Fruit fly (Drosophila melanogaster) whole organism, embryonic: ENCODE measurements around the gene Cyp4g15.

ENCODE experiments used
- C15 ChIP-seq: fragments of 200-800 bp; sonication (Bioruptor generic); IDR thresholded peaks from 3 replicates; pipeline ENCODE4 v1.3.6; 2022; ENCODE audit warnings: missing biosample characterization, missing genetic modification characterization
- CG10321 ChIP-seq: fragments of 200-800 bp; sonication (Bioruptor generic); IDR thresholded peaks from 2 replicates; pipeline ENCODE4 v1.3.6; 2022; ENCODE audit warnings: missing biosample characterization, missing genetic modification characterization
- CG10565 ChIP-seq: fragments of 200-800 bp; sonication (Bioruptor generic); optimal IDR thresholded peaks from 3 replicates; lab custom pipeline; 2016; ENCODE audit warnings: missing biosample characterization, mild to moderate bottlenecking, missing genetic modification characterization
- CG11695 ChIP-seq: fragments of 200-800 bp; sonication (Bioruptor generic); IDR thresholded peaks from 3 replicates; pipeline ENCODE4 v1.3.6; 2022; ENCODE audit warnings: missing biosample characterization, missing genetic modification characterization
- CG13123 ChIP-seq: fragments of 200-800 bp; sonication (Bioruptor generic); optimal IDR thresholded peaks from 2 replicates; lab custom pipeline; 2016; ENCODE audit warnings: missing biosample characterization, missing genetic modification characterization
- CG15479 ChIP-seq: fragments of 200-800 bp; sonication (Bioruptor generic); optimal IDR thresholded peaks from 3 replicates; lab custom pipeline; 2019; ENCODE audit warnings: missing biosample characterization, mild to moderate bottlenecking, missing genetic modification characterization, moderate library complexity
- CG16813 ChIP-seq: fragments of 200-800 bp; sonication (Bioruptor generic); IDR thresholded peaks from 3 replicates; pipeline ENCODE4 v1.3.6; 2022; ENCODE audit warnings: missing biosample characterization, missing genetic modification characterization; ENCODE audit not compliant: partially characterized antibody
- CG17829 ChIP-seq: fragments of 200-800 bp; optimal IDR thresholded peaks from 2 replicates; lab custom pipeline; 2019; ENCODE audit warnings: missing biosample characterization, mild to moderate bottlenecking, missing genetic modification characterization, moderate library complexity
- CG1792 ChIP-seq: fragments of 200-800 bp; sonication (Bioruptor generic); optimal IDR thresholded peaks from 2 replicates; lab custom pipeline; 2016; ENCODE audit warnings: missing biosample characterization, missing genetic modification characterization
- CG3847 ChIP-seq: fragments of 200-800 bp; sonication (Bioruptor generic); IDR thresholded peaks from 2 replicates; pipeline ENCODE4 v1.3.6; 2022; ENCODE audit warnings: missing biosample characterization, missing genetic modification characterization
- CG5953 ChIP-seq: fragments of 200-800 bp; sonication (Bioruptor generic); IDR thresholded peaks from 2 replicates; pipeline ENCODE4 v1.3.6; 2022; ENCODE audit warnings: missing biosample characterization, missing genetic modification characterization
- CG6254 ChIP-seq: fragments of 200-800 bp; sonication (Bioruptor generic); optimal IDR thresholded peaks from 3 replicates; lab custom pipeline; 2017; ENCODE audit warnings: mild to moderate bottlenecking, missing biosample characterization, missing genetic modification reagents, missing genetic modification characterization
- CG6683 ChIP-seq: fragments of 200-800 bp; sonication (Bioruptor generic); optimal IDR thresholded peaks from 2 replicates; lab custom pipeline; 2017; ENCODE audit warnings: missing biosample characterization, mild to moderate bottlenecking, missing genetic modification characterization, missing genetic modification reagents
- CG7271 ChIP-seq: fragments of 200-800 bp; sonication (Bioruptor generic); optimal IDR thresholded peaks from 2 replicates; lab custom pipeline; 2018; ENCODE audit warnings: missing biosample characterization, mild to moderate bottlenecking, missing genetic modification characterization, moderate library complexity
- CG7745 ChIP-seq: fragments of 200-800 bp; sonication (Bioruptor generic); optimal IDR thresholded peaks from 2 replicates; lab custom pipeline; 2018; ENCODE audit warnings: missing biosample characterization, mild to moderate bottlenecking, missing genetic modification characterization, moderate library complexity
- CG9727 ChIP-seq: fragments of 200-800 bp; sonication (Bioruptor generic); optimal IDR thresholded peaks from 3 replicates; lab custom pipeline; 2017; ENCODE audit warnings: missing biosample characterization, mild to moderate bottlenecking, missing genetic modification characterization
- CG9876 ChIP-seq: fragments of 200-800 bp; sonication (Bioruptor generic); optimal IDR thresholded peaks from 2 replicates; lab custom pipeline; 2016; ENCODE audit warnings: missing biosample characterization, missing genetic modification characterization
- D19B ChIP-seq: fragments of 200-800 bp; sonication (Bioruptor generic); optimal IDR thresholded peaks from 2 replicates; lab custom pipeline; 2017; ENCODE audit warnings: missing biosample characterization, mild to moderate bottlenecking, missing genetic modification characterization
- Deaf1 ChIP-seq: fragments of 200-800 bp; optimal IDR thresholded peaks from 3 replicates; lab custom pipeline; 2019; ENCODE audit warnings: missing biosample characterization, mild to moderate bottlenecking, missing genetic modification characterization, moderate library complexity
- ERR ChIP-seq: fragments of 200-800 bp; sonication (Bioruptor generic); optimal IDR thresholded peaks from 2 replicates; lab custom pipeline; 2016; ENCODE audit warnings: missing biosample characterization, missing genetic modification characterization
- Ets97D ChIP-seq: fragments of 200-800 bp; sonication (Bioruptor generic); optimal IDR thresholded peaks from 3 replicates; lab custom pipeline; 2016; ENCODE audit warnings: missing biosample characterization, missing genetic modification characterization
- HLHmδ ChIP-seq: fragments of 200-800 bp; sonication (Bioruptor generic); optimal IDR thresholded peaks from 2 replicates; lab custom pipeline; 2018; ENCODE audit warnings: missing biosample characterization, mild to moderate bottlenecking, missing genetic modification characterization, moderate library complexity
- Hmx ChIP-seq: fragments of 200-800 bp; sonication (Bioruptor generic); optimal IDR thresholded peaks from 2 replicates; lab custom pipeline; 2016; ENCODE audit warnings: missing biosample characterization, missing genetic modification characterization
- Hr39 ChIP-seq: fragments of >200 bp; optimal IDR thresholded peaks from 2 replicates; lab custom pipeline; 2017
- Myb ChIP-seq: fragments of 200-800 bp; sonication (Bioruptor generic); optimal IDR thresholded peaks from 2 replicates; lab custom pipeline; 2016; ENCODE audit warnings: missing biosample characterization, missing genetic modification characterization
- NK7.1 ChIP-seq: fragments of 200-800 bp; sonication (Bioruptor generic); optimal IDR thresholded peaks from 3 replicates; lab custom pipeline; 2016; ENCODE audit warnings: missing biosample characterization, missing genetic modification characterization
- Nf-YB ChIP-seq: fragments of 200-800 bp; sonication (Bioruptor generic); optimal IDR thresholded peaks from 3 replicates; lab custom pipeline; 2019; ENCODE audit warnings: missing biosample characterization, mild to moderate bottlenecking, missing genetic modification characterization, moderate library complexity
- Nf-YC ChIP-seq: fragments of 200-800 bp; optimal IDR thresholded peaks from 3 replicates; lab custom pipeline; 2019; ENCODE audit warnings: missing biosample characterization, mild to moderate bottlenecking, missing genetic modification characterization, moderate library complexity
- NfI ChIP-seq: fragments of 200-800 bp; sonication (Bioruptor generic); optimal IDR thresholded peaks from 3 replicates; lab custom pipeline; 2018; ENCODE audit warnings: missing biosample characterization, mild to moderate bottlenecking, missing genetic modification characterization, moderate library complexity
- PHDP ChIP-seq: fragments of 200-800 bp; sonication (Bioruptor generic); optimal IDR thresholded peaks from 3 replicates; lab custom pipeline; 2018; ENCODE audit warnings: missing biosample characterization, mild to moderate bottlenecking, missing genetic modification characterization, moderate library complexity
- al ChIP-seq: fragments of 200-800 bp; sonication (Bioruptor generic); IDR thresholded peaks from 2 replicates; pipeline ENCODE4 v1.3.6; 2022; ENCODE audit warnings: missing biosample characterization, missing genetic modification characterization
- crp ChIP-seq, 2 experiments: fragments of 200-800 bp; sonication (Bioruptor generic); optimal IDR thresholded peaks; 2 replicates in 1 of 2; 3 replicates in 1 of 2; lab custom pipeline; 2017; ENCODE audit warnings: missing biosample characterization in 2 of 2, missing genetic modification characterization in 2 of 2, mild to moderate bottlenecking in 1 of 2, moderate library complexity in 1 of 2
- dati ChIP-seq: fragments of 200-800 bp; sonication (Bioruptor generic); IDR thresholded peaks from 2 replicates; pipeline ENCODE4 v1.3.6; 2022; ENCODE audit warnings: missing biosample characterization, missing genetic modification characterization
- dmrt11E ChIP-seq: fragments of 200-800 bp; sonication (Bioruptor generic); optimal IDR thresholded peaks from 3 replicates; lab custom pipeline; 2018; ENCODE audit warnings: missing biosample characterization, mild to moderate bottlenecking, missing genetic modification characterization, moderate library complexity
- dpn ChIP-seq, 2 experiments: fragments of 200-800 bp; sonication (Bioruptor generic); optimal IDR thresholded peaks; 3 replicates each; lab custom pipeline; 2016; ENCODE audit warnings: missing biosample characterization in 2 of 2, missing genetic modification characterization in 2 of 2
- hbn ChIP-seq: fragments of 200-800 bp; sonication (Bioruptor generic); IDR thresholded peaks from 2 replicates; pipeline ENCODE4 v1.3.6; 2022; ENCODE audit warnings: missing biosample characterization, missing genetic modification characterization; ENCODE audit not compliant: partially characterized antibody
- lilli ChIP-seq: fragments of 200-800 bp; sonication (Bioruptor generic); optimal IDR thresholded peaks from 3 replicates; lab custom pipeline; 2016; ENCODE audit warnings: missing biosample characterization, missing genetic modification characterization
- maf-S ChIP-seq: fragments of 200-800 bp; sonication (Bioruptor generic); optimal IDR thresholded peaks from 2 replicates; lab custom pipeline; 2016; ENCODE audit warnings: missing biosample characterization, missing genetic modification characterization
- nerfin-1 ChIP-seq: fragments of 200-800 bp; sonication (Bioruptor generic); optimal IDR thresholded peaks from 3 replicates; lab custom pipeline; 2019; ENCODE audit warnings: missing biosample characterization, mild to moderate bottlenecking, missing genetic modification characterization, moderate library complexity
- nom ChIP-seq: fragments of 200-800 bp; sonication (Bioruptor generic); optimal IDR thresholded peaks from 2 replicates; lab custom pipeline; 2017; ENCODE audit warnings: missing biosample characterization, missing genetic modification characterization, mild to moderate bottlenecking, moderate library complexity, missing genetic modification reagents
- odd ChIP-seq: fragments of 200-800 bp; sonication (Bioruptor generic); optimal IDR thresholded peaks from 2 replicates; lab custom pipeline; 2017; ENCODE audit warnings: missing biosample characterization, mild to moderate bottlenecking, missing genetic modification characterization
- pan ChIP-seq, 4 experiments: fragments of >200 bp in 3 of 4; fragments of 200-800 bp in 1 of 4; sonication (Bioruptor generic) in 1 of 4; optimal IDR thresholded peaks in 3 of 4; IDR thresholded peaks in 1 of 4; 2 replicates each; pipeline versions ENCODE4 v1.3.6 to Lab custom; 2017 to 2022; ENCODE audit warnings: missing biosample characterization in 2 of 4, missing genetic modification characterization in 2 of 4, mixed read lengths in 1 of 4
- sens-2 ChIP-seq: fragments of 200-800 bp; sonication (Bioruptor generic); IDR thresholded peaks from 2 replicates; pipeline ENCODE4 v1.3.6; 2022; ENCODE audit warnings: missing biosample characterization, missing genetic modification characterization
- so ChIP-seq: fragments of 200-800 bp; sonication (Bioruptor generic); IDR thresholded peaks from 3 replicates; pipeline ENCODE4 v1.3.6; 2022; ENCODE audit warnings: missing biosample characterization, missing genetic modification characterization
- tio ChIP-seq: fragments of 200-800 bp; sonication (Bioruptor generic); optimal IDR thresholded peaks from 2 replicates; lab custom pipeline; 2017; ENCODE audit warnings: missing biosample characterization, missing genetic modification characterization, inconsistent platforms
- trem ChIP-seq: fragments of 200-800 bp; optimal IDR thresholded peaks from 3 replicates; lab custom pipeline; 2019; ENCODE audit warnings: missing biosample characterization, mild to moderate bottlenecking, missing genetic modification characterization, moderate library complexity
- tup ChIP-seq: fragments of 200-800 bp; sonication (Bioruptor generic); optimal IDR thresholded peaks from 2 replicates; lab custom pipeline; 2016; ENCODE audit warnings: missing biosample characterization, mild to moderate bottlenecking, missing genetic modification characterization, moderate library complexity
- tx ChIP-seq: fragments of 200-800 bp; sonication (Bioruptor generic); optimal IDR thresholded peaks from 2 replicates; lab custom pipeline; 2016; ENCODE audit warnings: missing biosample characterization, missing genetic modification characterization
- wor ChIP-seq: fragments of 200-800 bp; sonication (Bioruptor generic); IDR thresholded peaks from 2 replicates; pipeline ENCODE4 v1.3.6; 2022; ENCODE audit warnings: missing biosample characterization, missing genetic modification characterization

Cyp4g15 gene

dm6 chrX:11528026-11528702 lies 51.3 kb downstream of the Cyp4g15 start (continued):
- peak; percentile 78 for TF ChIP-seq tio (GFP tag; lab: Kevin White, UChicago)
- TF ChIP-seq dmrt11E (tag; lab: Kevin White, UChicago) = peak; percentile 92
- TF ChIP-seq CG17829 (tag; lab: Kevin White, UChicago) = peak; percentile 91
- TF ChIP-seq CG6254 = peak; percentile 84
- peak; percentile 82 for TF ChIP-seq nerfin-1 (tag; lab: Kevin White, UChicago)
- no peak for TF ChIP-seq CG1792 (GFP tag; lab: Kevin White, UChicago)
- peak; percentile 88 for TF ChIP-seq CG11695 (GFP tag; lab: Robert Waterston, UW)
- no peak for TF ChIP-seq pan (optimal IDR thresholded peaks at IDR 0.05; lab: Kevin White, UChicago)
- peak in 1 of 2 experiments; percentile 67 for TF ChIP-seq pan (GFP tag; optimal IDR thresholded peaks at IDR 0.05 in 1 of 2, IDR thresholded peaks at IDR 0.05 in 1 of 2)
- TF ChIP-seq tx = no peak
- peak; percentile 73 for TF ChIP-seq sens-2 (GFP tag; lab: Robert Waterston, UW)
- TF ChIP-seq CG7271 = no peak
- TF ChIP-seq tup = no peak
- no peak for TF ChIP-seq Hr39 (lab: Kevin White, UChicago)
- peak; percentile 23 for TF ChIP-seq CG6683 (GFP tag; lab: Kevin White, UChicago)
- TF ChIP-seq CG9727 = peak; percentile 81
- TF ChIP-seq Ets97D = peak; percentile 13
- no peak for TF ChIP-seq al (GFP tag; lab: Robert Waterston, UW)
- no peak for TF ChIP-seq dati (GFP tag; lab: Robert Waterston, UW)
- no peak for TF ChIP-seq crp (GFP tag; optimal IDR thresholded peaks at IDR 0.05; lab: Kevin White, UChicago)
- peak; percentile 17 for TF ChIP-seq Nf-YC (tag; lab: Kevin White, UChicago)
- peak; percentile 87 for TF ChIP-seq trem (tag; lab: Kevin White, UChicago)
- no peak for TF ChIP-seq Hmx (GFP tag; lab: Kevin White, UChicago)
- TF ChIP-seq Deaf1 (tag; lab: Kevin White, UChicago) = peak; percentile 45
- no peak; the same call in 1 of the 2 replicates for TF ChIP-seq CG3847
- no peak for TF ChIP-seq CG9876 (GFP tag; lab: Kevin White, UChicago)
- peak; percentile 64 for TF ChIP-seq lilli (GFP tag; lab: Kevin White, UChicago)
- no peak for TF ChIP-seq D19B
- no peak for TF ChIP-seq NK7.1 (GFP tag; lab: Kevin White, UChicago)
- peak; percentile 51 for TF ChIP-seq CG7745
- peak; percentile 78 for TF ChIP-seq PHDP (tag; lab: Kevin White, UChicago)
- no peak for TF ChIP-seq CG10565 (GFP tag; lab: Kevin White, UChicago)
- TF ChIP-seq hbn (GFP tag; lab: Robert Waterston, UW) = no peak
- peak; percentile 47 for TF ChIP-seq NfI
- TF ChIP-seq C15 (GFP tag; lab: Robert Waterston, UW) = no peak
- no peak for TF ChIP-seq CG15479 (GFP tag; lab: Kevin White, UChicago)
- peak; percentile 61 for TF ChIP-seq Nf-YB
- TF ChIP-seq ERR (GFP tag; lab: Kevin White, UChicago) = no peak
- TF ChIP-seq nom (GFP tag; lab: Kevin White, UChicago) = peak; percentile 62
- peak; percentile 43; the same call in 1 of the 2 replicates for TF ChIP-seq CG5953 (GFP tag; lab: Robert Waterston, UW)
- TF ChIP-seq CG10321 = 0 out of 2 replicates have a peak, but pooled peaks have one; percentile 12
- TF ChIP-seq CG16813 = no peak
- peak; percentile 59 for TF ChIP-seq CG13123
- peak; percentile 75 for TF ChIP-seq so (GFP tag; lab: Robert Waterston, UW)
- peak; percentile 41 to 64 for TF ChIP-seq dpn (GFP tag; optimal IDR thresholded peaks at IDR 0.05; lab: Kevin White, UChicago)
- TF ChIP-seq HLHmδ (GFP tag; lab: Kevin White, UChicago) = no peak
- TF ChIP-seq wor (GFP tag; lab: Robert Waterston, UW) = peak; percentile 59
- TF ChIP-seq Myb = no peak
- peak; percentile 54 for TF ChIP-seq odd (GFP tag; lab: Kevin White, UChicago)
- TF ChIP-seq maf-S (GFP tag; lab: Kevin White, UChicago) = no peak
